Fruit fly (Drosophila melanogaster): Measurements from ENCODE around the gene CG11309.

DNA sequence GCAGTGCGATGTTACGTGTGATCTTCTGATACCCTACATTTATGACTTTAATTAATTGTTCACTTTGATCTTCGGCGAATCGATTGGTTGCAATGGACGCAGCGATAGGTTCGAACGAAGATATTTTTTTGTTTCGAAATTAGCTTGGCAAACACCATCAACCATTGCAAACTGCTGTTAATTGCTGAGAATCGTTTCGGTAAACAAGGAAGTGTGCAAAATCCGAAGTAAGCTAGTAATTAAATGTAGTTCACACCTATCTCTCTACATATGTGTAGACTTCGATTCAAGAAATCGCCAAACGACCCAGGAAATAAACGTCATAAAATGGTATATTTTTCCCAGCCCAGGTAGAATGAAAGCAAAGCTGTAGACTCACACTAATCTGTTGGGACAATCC is 6.1 kb downstream of the CG11309 start, which contains the start of gene CG43702:
- TF ChIP-seq psq (optimal IDR thresholded peaks at IDR 0.05) = no peak
- no peak for TF ChIP-seq pan (optimal IDR thresholded peaks at IDR 0.05)
- no peak for TF ChIP-seq Dll (optimal IDR thresholded peaks at IDR 0.05)
- TF ChIP-seq EcR (GFP tag; optimal IDR thresholded peaks at IDR 0.05) = no peak
- no peak for TF ChIP-seq usp (GFP tag; optimal IDR thresholded peaks at IDR 0.05)

Data from whole organism.